Worm (Caenorhabditis elegans): ENCODE data around the gene Y75B8A.32.
A peak's percentile ranks its signal among the peaks of the same experiment; 100 is the strongest.

Gene Y75B8A.32

DNA sequence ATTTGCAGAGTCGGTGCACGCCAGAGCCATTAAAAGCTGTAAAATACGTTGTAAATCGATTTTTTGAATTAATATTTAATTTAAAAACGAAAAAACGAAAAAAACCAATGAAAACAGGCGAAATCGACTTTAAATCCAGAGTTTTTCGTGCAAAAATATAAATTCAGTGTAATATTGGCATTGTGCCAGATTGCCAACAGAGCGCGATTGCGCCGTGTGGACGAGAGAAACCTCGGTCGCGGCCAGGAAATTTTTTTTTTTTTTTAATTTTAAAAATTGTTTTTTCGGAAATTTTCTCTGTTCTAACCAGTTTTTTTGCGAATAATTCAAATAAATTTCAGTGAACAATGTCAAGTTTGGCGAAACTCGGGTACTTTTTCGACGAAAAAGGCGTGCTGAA is 7.1 kb downstream of the Y75B8A.32 start, which contains the start of the genes pph-4.1 and Y75B8A.31 (continued):
- TF ChIP-seq nfya-1 (tag; optimal IDR thresholded peaks at IDR 0.05; ENCODE audit: insufficient read depth) (peak; percentile 93), pqm-1 (tag; optimal IDR thresholded peaks at IDR 0.05) (peak; percentile 45), pha-4 (tag; optimal IDR thresholded peaks at IDR 0.05) (peak; percentile 94), unc-62 (GFP tag; optimal IDR thresholded peaks at IDR 0.05) (no peak), aly-2 (tag; optimal IDR thresholded peaks at IDR 0.05) (no peak), unc-39 (tag; optimal IDR thresholded peaks at IDR 0.05) (no peak), egl-27 (tag; optimal IDR thresholded peaks at IDR 0.05) (no peak), nhr-25 (tag; optimal IDR thresholded peaks at IDR 0.05) (peak; percentile 53), zag-1 (tag; optimal IDR thresholded peaks at IDR 0.05) (no peak)

DNA sequence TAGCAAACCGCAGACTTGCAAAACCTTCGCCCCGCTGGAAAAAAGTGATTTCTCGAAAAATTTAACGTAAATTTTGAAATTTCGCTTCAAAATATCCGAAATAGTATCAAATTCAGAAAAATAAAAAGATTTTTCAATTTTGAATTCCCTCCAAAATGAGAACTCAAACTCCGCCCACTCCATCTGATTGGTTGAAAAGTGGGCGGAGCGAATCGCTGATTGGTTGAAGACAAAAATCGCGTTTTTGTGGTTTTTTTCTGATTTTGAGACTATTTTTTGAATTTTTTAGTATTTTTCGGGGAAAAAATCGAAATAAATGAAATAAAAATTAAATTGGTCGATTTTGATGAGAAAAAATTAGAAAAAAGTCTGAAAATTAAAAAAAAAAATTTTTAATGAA is 9.3 kb downstream of the Y75B8A.32 start:
- TF ChIP-seq mdl-1 (tag; optimal IDR thresholded peaks at IDR 0.05) (no peak), nfya-1 (tag; optimal IDR thresholded peaks at IDR 0.05; ENCODE audit: insufficient read depth) (peak; percentile 87)

DNA sequence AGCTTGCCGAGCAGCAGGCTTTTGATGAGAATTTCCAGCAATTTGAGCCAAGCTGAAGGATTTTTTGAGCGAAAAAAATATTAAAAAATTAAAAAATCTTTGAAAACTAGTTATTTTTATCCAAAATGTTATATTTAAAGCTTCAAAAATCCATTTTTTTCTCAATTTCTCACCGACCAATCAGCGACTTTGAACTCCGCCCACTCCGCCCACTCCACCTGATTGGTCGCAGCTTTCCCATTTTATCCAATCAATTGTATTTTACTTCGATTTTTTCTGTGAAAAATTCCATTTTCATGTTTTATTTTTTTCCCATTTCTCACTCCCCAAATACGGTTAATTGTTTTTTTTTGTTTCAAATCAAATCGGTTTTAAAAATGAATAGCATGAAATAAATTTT is 13.4 kb downstream of the Y75B8A.32 start:
- TF ChIP-seq nfya-1 (tag; optimal IDR thresholded peaks at IDR 0.05; ENCODE audit: insufficient read depth) (peak; percentile 100), nhr-23 (tag; optimal IDR thresholded peaks at IDR 0.05) (no peak)

DNA sequence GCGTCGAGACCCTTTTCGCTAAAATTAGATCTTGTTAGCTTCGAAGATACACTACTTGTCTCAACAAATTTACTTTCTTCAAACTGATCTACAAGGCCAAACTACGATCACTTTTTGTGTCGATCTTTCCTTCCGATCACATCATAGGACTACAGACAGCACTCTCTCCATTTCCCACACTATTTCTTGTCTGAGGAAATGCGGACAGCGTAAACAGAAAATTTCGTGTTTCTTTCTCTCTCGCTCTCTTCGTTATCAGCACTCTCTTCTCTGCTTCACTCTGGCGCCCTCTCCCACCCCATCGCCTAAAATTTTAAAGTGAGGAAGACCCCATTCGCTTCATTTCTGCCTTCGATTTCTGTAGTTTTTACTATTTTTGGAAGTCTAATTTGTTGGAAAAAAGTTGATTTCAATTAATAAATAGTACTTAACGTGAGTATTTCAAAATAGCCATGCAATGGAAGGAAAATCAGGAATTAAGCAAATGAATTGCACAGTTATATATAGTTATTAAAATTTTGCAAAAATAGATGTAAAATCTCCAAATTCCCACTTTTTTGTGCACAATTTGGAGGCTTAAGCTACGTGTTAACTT is 22.9 kb downstream of the Y75B8A.32 start:
- peak; percentile 59 for TF ChIP-seq elt-1 (tag; optimal IDR thresholded peaks at IDR 0.05)
- TF ChIP-seq pha-4 (tag; optimal IDR thresholded peaks at IDR 0.05), result peak; percentile 93
- TF ChIP-seq nhr-43 (tag; optimal IDR thresholded peaks at IDR 0.05; ENCODE audit: poor library complexity, severe bottlenecking), result peak; percentile 45
- TF ChIP-seq nhr-23 (tag; optimal IDR thresholded peaks at IDR 0.05), result peak; percentile 47
- TF ChIP-seq lin-15B (tag; optimal IDR thresholded peaks at IDR 0.05), result peak; percentile 64
- no peak for TF ChIP-seq nhr-12 (tag; optimal IDR thresholded peaks at IDR 0.05)
- TF ChIP-seq ceh-28 (tag; optimal IDR thresholded peaks at IDR 0.05), result peak; percentile 43
- TF ChIP-seq fkh-10 (GFP tag; optimal IDR thresholded peaks at IDR 0.05), result no peak
- TF ChIP-seq elt-2 (tag; optimal IDR thresholded peaks at IDR 0.05), result peak; percentile 72
- no peak for TF ChIP-seq nhr-28 (tag; optimal IDR thresholded peaks at IDR 0.05)
- TF ChIP-seq jun-1 (tag; optimal IDR thresholded peaks at IDR 0.05), result peak; percentile 85
- TF ChIP-seq unc-39 (tag; optimal IDR thresholded peaks at IDR 0.05), result no peak
- TF ChIP-seq pqm-1 (tag; optimal IDR thresholded peaks at IDR 0.05), result peak; percentile 57
- TF ChIP-seq hmg-11 (tag; optimal IDR thresholded peaks at IDR 0.05), result peak; percentile 84
- no peak for TF ChIP-seq mml-1 (tag; optimal IDR thresholded peaks at IDR 0.05)
- peak; percentile 89 for TF ChIP-seq nfya-1 (tag; optimal IDR thresholded peaks at IDR 0.05; ENCODE audit: insufficient read depth)
- TF ChIP-seq nhr-25 (tag; optimal IDR thresholded peaks at IDR 0.05), result peak; percentile 92
- TF ChIP-seq R02D3.7 (tag; optimal IDR thresholded peaks at IDR 0.05), result peak; percentile 5
- peak; percentile 38 for TF ChIP-seq snpc-4 (tag; optimal IDR thresholded peaks at IDR 0.05)
- TF ChIP-seq egl-5 (tag; optimal IDR thresholded peaks at IDR 0.05), result peak; percentile 12

DNA sequence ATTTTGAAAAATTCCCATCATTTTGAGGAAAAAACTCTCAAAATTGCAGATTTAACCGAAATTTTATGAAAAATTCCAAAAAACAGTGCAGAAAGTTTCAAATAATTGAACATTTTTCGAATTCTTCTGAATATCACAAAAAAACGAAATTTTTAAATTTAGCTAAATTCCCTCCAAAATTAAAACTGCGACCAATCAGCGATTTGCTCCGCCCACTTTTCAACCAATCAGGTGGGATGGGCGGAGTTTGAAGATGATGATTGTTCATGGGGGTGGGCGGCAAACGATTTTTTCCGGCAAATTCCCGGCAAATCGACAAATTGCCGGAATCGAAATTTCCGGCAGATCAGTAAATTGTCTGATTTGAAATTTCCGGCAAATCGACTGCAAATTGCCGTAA is 24.1 kb downstream of the Y75B8A.32 start:
- TF ChIP-seq R02D3.7 (tag; optimal IDR thresholded peaks at IDR 0.05) (no peak), nfya-1 (tag; optimal IDR thresholded peaks at IDR 0.05; ENCODE audit: insufficient read depth) (peak; percentile 76)

DNA sequence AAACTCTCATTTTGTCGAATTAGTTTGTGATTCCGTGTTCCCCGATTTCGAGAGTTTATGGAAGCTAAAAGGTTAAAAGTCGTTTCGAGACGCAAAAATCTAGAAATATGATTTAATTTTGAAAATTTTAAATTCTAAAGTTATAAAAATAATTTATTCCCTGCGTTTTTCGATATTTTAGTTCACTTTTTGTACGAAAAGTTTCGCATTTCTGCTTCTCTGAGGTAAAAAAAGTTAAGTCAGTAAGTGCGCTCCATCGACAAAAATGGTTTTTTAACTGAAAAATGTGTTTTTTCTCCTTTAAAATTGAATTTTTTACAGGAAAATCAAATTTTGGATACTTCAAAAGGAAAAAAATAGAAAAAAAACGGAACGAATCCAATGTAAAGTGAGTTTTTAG is 24.9 kb downstream of the Y75B8A.32 start, which contains the start of gene zip-1:
zip-1 (plus strand) TSS at position 301 of the 400 bp plus-strand sequence.
- TF ChIP-seq elt-2 (tag; optimal IDR thresholded peaks at IDR 0.05) (no peak), ztf-11 (tag; optimal IDR thresholded peaks at IDR 0.05) (no peak), fkh-2 (tag; optimal IDR thresholded peaks at IDR 0.05) (no peak), daf-12 (tag; optimal IDR thresholded peaks at IDR 0.05) (no peak)

DNA sequence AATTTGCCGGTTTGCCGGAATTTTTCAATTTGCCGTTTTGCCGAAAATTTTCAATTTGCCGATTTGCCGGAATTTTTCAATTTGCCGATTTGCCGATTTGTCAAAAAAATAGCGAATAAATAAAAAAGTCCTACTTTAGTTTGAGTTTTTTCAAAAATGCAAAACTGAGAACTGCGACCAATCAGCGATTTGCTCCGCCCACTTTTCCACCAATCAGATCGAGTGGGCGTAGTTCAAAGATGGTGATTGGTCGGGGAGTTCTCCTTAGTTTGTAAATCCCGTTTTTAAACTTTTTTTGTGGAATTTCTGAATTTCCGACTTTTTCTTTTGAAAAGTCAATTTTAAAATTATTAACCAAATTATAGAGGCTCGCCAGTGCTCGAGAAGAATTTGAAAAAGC is 27.1 kb downstream of the Y75B8A.32 start:
- TF ChIP-seq nfya-1 (tag; optimal IDR thresholded peaks at IDR 0.05; ENCODE audit: insufficient read depth) (peak; percentile 97), elt-2 (tag; optimal IDR thresholded peaks at IDR 0.05) (no peak)
